Worm (Caenorhabditis elegans) whole organism, early embryonic: ENCODE measurements around the gene ZC132.3.
"Not testable (repeated sequence)": the region's sequence is repeated elsewhere in the genome, so short reads cannot be mapped to it uniquely, and the experiment has no call there.

Experiments used
- B0310.2 ChIP-seq: sonication (generic microtip); optimal IDR thresholded peaks from 2 replicates; lab custom pipeline; 2016; ENCODE audit warnings: mild to moderate bottlenecking, missing genetic modification characterization, missing compliant biosample characterization
- F13C5.2 ChIP-seq: sonication (generic microtip); optimal IDR thresholded peaks from 2 replicates; lab custom pipeline; 2017; ENCODE audit warnings: mild to moderate bottlenecking, missing genetic modification characterization, inconsistent platforms, missing compliant biosample characterization
- aly-1 ChIP-seq: sonication (generic microtip); optimal IDR thresholded peaks from 2 replicates; lab custom pipeline; 2016; ENCODE audit warnings: missing genetic modification characterization, missing compliant biosample characterization
- ama-1 ChIP-seq: fragments of 150-350 bp; optimal IDR thresholded peaks from 2 replicates; lab custom pipeline; 2014
- ceh-13 ChIP-seq: fragments of 200-800 bp; sonication (Bioruptor generic); optimal IDR thresholded peaks from 2 replicates; lab custom pipeline; 2018; ENCODE audit warnings: mild to moderate bottlenecking, missing genetic modification characterization, missing compliant biosample characterization
- ceh-36 ChIP-seq: sonication (generic microtip); optimal IDR thresholded peaks from 2 replicates; lab custom pipeline; 2016; ENCODE audit warnings: missing genetic modification characterization, inconsistent platforms, missing compliant biosample characterization
- ets-7 ChIP-seq: sonication (generic microtip); optimal IDR thresholded peaks from 2 replicates; lab custom pipeline; 2016; ENCODE audit warnings: missing genotype, missing genetic modification characterization, missing compliant biosample characterization
- flt-1 ChIP-seq: fragments of 200-800 bp; sonication (Bioruptor generic); IDR thresholded peaks from 2 replicates; pipeline ENCODE4 v1.3.6; 2022; ENCODE audit warnings: missing genetic modification characterization, missing compliant biosample characterization
- hmbx-1 ChIP-seq: sonication (generic microtip); optimal IDR thresholded peaks from 2 replicates; lab custom pipeline; 2016; ENCODE audit warnings: mild to moderate bottlenecking, missing genetic modification characterization, missing compliant biosample characterization
- hmg-4 ChIP-seq: fragments of 200-800 bp; sonication (Bioruptor generic); optimal IDR thresholded peaks from 2 replicates; lab custom pipeline; 2018; ENCODE audit warnings: mild to moderate bottlenecking, missing genetic modification characterization, missing compliant biosample characterization
- hnd-1 ChIP-seq: sonication (generic microtip); optimal IDR thresholded peaks from 2 replicates; lab custom pipeline; 2016; ENCODE audit warnings: missing genetic modification characterization, missing compliant biosample characterization
- pes-1 ChIP-seq: fragments of 200-800 bp; sonication (Bioruptor generic); IDR thresholded peaks from 2 replicates; pipeline ENCODE4 v1.3.6; 2022; ENCODE audit warnings: missing genetic modification reagents, missing genetic modification characterization, missing compliant biosample characterization
- scrt-1 ChIP-seq: fragments of 200-800 bp; sonication (Bioruptor generic); IDR thresholded peaks from 2 replicates; pipeline ENCODE4 v1.3.6; 2022; ENCODE audit warnings: missing genetic modification characterization, missing compliant biosample characterization
- sea-1 ChIP-seq: fragments of 200-800 bp; sonication (Bioruptor generic); conservative IDR thresholded peaks from 2 replicates; pipeline ENCODE4 v1.3.6; 2022; ENCODE audit warnings: missing genetic modification characterization, missing compliant biosample characterization
- tbx-11 ChIP-seq: fragments of 200-800 bp; sonication (Bioruptor generic); IDR thresholded peaks from 2 replicates; pipeline ENCODE4 v1.3.6; 2022; ENCODE audit warnings: missing genetic modification characterization, missing compliant biosample characterization
- tbx-37 ChIP-seq: fragments of 200-800 bp; sonication (Bioruptor generic); conservative IDR thresholded peaks from 2 replicates; pipeline ENCODE4 v1.3.6; 2022; ENCODE audit warnings: missing genetic modification reagents, missing genetic modification characterization, missing compliant biosample characterization
- tra-4 ChIP-seq: sonication (generic microtip); optimal IDR thresholded peaks from 2 replicates; lab custom pipeline; 2017; ENCODE audit warnings: missing genetic modification characterization, missing compliant biosample characterization

The ZC132.3 gene

ce11 chrV:4336462-4336861 lies 36.8 kb upstream of the ZC132.3 start, which contains the start of gene irld-1:
Gene irld-1, plus strand, starts transcription at chrV:4336762.
- TF ChIP-seq tbx-11 (GFP tag; lab: Robert Waterston, UW); ama-1 (lab: Kevin White, UChicago); ceh-13 (GFP tag; lab: Kevin White, UChicago): not testable (repeated sequence)

- peak; percentile 40; the same call in 1 of the 2 replicates for TF ChIP-seq tbx-37
These were observed 33.9 kb upstream of the ZC132.3 start for ce11 chrV:4333518-4333917.

- TF ChIP-seq tra-4 (tag; lab: Kevin White, UChicago) = no peak
- TF ChIP-seq tbx-11 (GFP tag; lab: Robert Waterston, UW) = no peak
- TF ChIP-seq hmg-4 = no peak
- no peak for TF ChIP-seq aly-1 (tag; lab: Kevin White, UChicago)
- no peak for TF ChIP-seq F13C5.2 (tag; lab: Kevin White, UChicago)
- no peak for TF ChIP-seq ceh-13 (GFP tag; lab: Kevin White, UChicago)
- no peak for TF ChIP-seq sea-1 (GFP tag; lab: Robert Waterston, UW)
- TF ChIP-seq scrt-1 (GFP tag; lab: Robert Waterston, UW) = no peak
- TF ChIP-seq B0310.2 (tag; lab: Kevin White, UChicago) = no peak
- TF ChIP-seq pes-1 (GFP tag; lab: Robert Waterston, UW) = no peak
These were observed 32.8 kb upstream of the ZC132.3 start, which contains the start of gene oac-12 for ce11 chrV:4332450-4332849. Gene oac-12, minus strand, starts transcription at chrV:4332550.

- TF ChIP-seq B0310.2 (tag; lab: Kevin White, UChicago) = no peak
- no peak for TF ChIP-seq ceh-13 (GFP tag; lab: Kevin White, UChicago)
- no peak for TF ChIP-seq pes-1 (GFP tag; lab: Robert Waterston, UW)
- no peak for TF ChIP-seq tbx-11 (GFP tag; lab: Robert Waterston, UW)
- no peak for TF ChIP-seq tbx-37
- no peak for TF ChIP-seq hmg-4
- TF ChIP-seq tra-4 (tag; lab: Kevin White, UChicago) = no peak
- TF ChIP-seq hmbx-1 (tag; lab: Kevin White, UChicago) = no peak
- no peak for TF ChIP-seq F13C5.2 (tag; lab: Kevin White, UChicago)
- TF ChIP-seq flt-1 (GFP tag; lab: Robert Waterston, UW) = no peak
- no peak for TF ChIP-seq ceh-36 (tag; lab: Kevin White, UChicago)
- no peak for TF ChIP-seq scrt-1 (GFP tag; lab: Robert Waterston, UW)
- no peak for TF ChIP-seq aly-1 (tag; lab: Kevin White, UChicago)
These were observed 31.2 kb upstream of the ZC132.3 start for ce11 chrV:4330820-4331219.

- TF ChIP-seq ceh-13 (GFP tag; lab: Kevin White, UChicago) = no peak
- no peak for TF ChIP-seq flt-1 (GFP tag; lab: Robert Waterston, UW)
These were observed 27.2 kb upstream of the ZC132.3 start, which contains the start of gene D2063.1 for ce11 chrV:4326841-4327240. Gene D2063.1, plus strand, starts transcription at chrV:4327121.

- TF ChIP-seq hnd-1 (no peak), scrt-1 (GFP tag; lab: Robert Waterston, UW) (no peak), ets-7 (no peak), tra-4 (tag; lab: Kevin White, UChicago) (no peak), B0310.2 (tag; lab: Kevin White, UChicago) (no peak), ama-1 (lab: Kevin White, UChicago) (no peak), F13C5.2 (tag; lab: Kevin White, UChicago) (no peak), tbx-11 (GFP tag; lab: Robert Waterston, UW) (no peak), ceh-13 (GFP tag; lab: Kevin White, UChicago) (no peak), ceh-36 (tag; lab: Kevin White, UChicago) (no peak), sea-1 (GFP tag; lab: Robert Waterston, UW) (no peak), aly-1 (tag; lab: Kevin White, UChicago) (no peak), tbx-37 (no peak), hmbx-1 (tag; lab: Kevin White, UChicago) (no peak)
These were observed 25.8 kb upstream of the ZC132.3 start, which contains the start of gene nhr-125 for ce11 chrV:4325415-4325814. Gene nhr-125, minus strand, starts transcription at chrV:4325515.

- TF ChIP-seq ceh-13 (GFP tag; lab: Kevin White, UChicago) (no peak), hmbx-1 (tag; lab: Kevin White, UChicago) (no peak), hnd-1 (no peak), scrt-1 (GFP tag; lab: Robert Waterston, UW) (no peak)
These were observed 23.1 kb upstream of the ZC132.3 start, which contains the start of gene R02D1.2 for ce11 chrV:4322706-4323105. Gene R02D1.2, minus strand, starts transcription at chrV:4322806.

ce11 chrV:4319867-4320266 lies 20.2 kb upstream of the ZC132.3 start, which contains the start of gene ZC132.9:
Gene ZC132.9, minus strand, starts transcription at chrV:4319967.
- TF ChIP-seq tra-4 (tag; lab: Kevin White, UChicago) (no peak), hmg-4 (no peak), ama-1 (lab: Kevin White, UChicago) (no peak), pes-1 (GFP tag; lab: Robert Waterston, UW) (no peak), sea-1 (GFP tag; lab: Robert Waterston, UW) (no peak), hmbx-1 (tag; lab: Kevin White, UChicago) (no peak)

- TF ChIP-seq tra-4 (tag; lab: Kevin White, UChicago) = no peak
- no peak for TF ChIP-seq ceh-13 (GFP tag; lab: Kevin White, UChicago)
- no peak for TF ChIP-seq ets-7
- TF ChIP-seq flt-1 (GFP tag; lab: Robert Waterston, UW) = no peak
- no peak for TF ChIP-seq tbx-37
- TF ChIP-seq ceh-36 (tag; lab: Kevin White, UChicago) = no peak
- TF ChIP-seq F13C5.2 (tag; lab: Kevin White, UChicago) = no peak
- no peak for TF ChIP-seq hmg-4
- TF ChIP-seq ama-1 (lab: Kevin White, UChicago) = no peak
- no peak for TF ChIP-seq hnd-1
- no peak for TF ChIP-seq aly-1 (tag; lab: Kevin White, UChicago)
- no peak for TF ChIP-seq B0310.2 (tag; lab: Kevin White, UChicago)
- no peak for TF ChIP-seq tbx-11 (GFP tag; lab: Robert Waterston, UW)
- TF ChIP-seq pes-1 (GFP tag; lab: Robert Waterston, UW) = no peak
- no peak for TF ChIP-seq scrt-1 (GFP tag; lab: Robert Waterston, UW)
- TF ChIP-seq sea-1 (GFP tag; lab: Robert Waterston, UW) = no peak
- TF ChIP-seq hmbx-1 (tag; lab: Kevin White, UChicago) = no peak
These were observed 15.4 kb upstream of the ZC132.3 start, which contains the start of gene srh-192 for ce11 chrV:4315057-4315456. Gene srh-192, minus strand, starts transcription at chrV:4315157.
